Worm (Caenorhabditis elegans) whole organism, L2 larva: ENCODE data around the gene lsm-8.

ENCODE experiments used
- ama-1 ChIP-seq: fragments of 150-350 bp; optimal IDR thresholded peaks from 2 replicates; lab custom pipeline; 2018; ENCODE audit warnings: inconsistent platforms
- egl-27 ChIP-seq: sonication (generic microtip); optimal IDR thresholded peaks from 3 replicates; lab custom pipeline; 2017; ENCODE audit warnings: missing biosample characterization, missing genetic modification reagents, missing genetic modification characterization
- mdl-1 ChIP-seq, 2 experiments: fragments of 150-350 bp in 1 of 2; sonication (generic microtip) in 1 of 2; optimal IDR thresholded peaks; 2 replicates each; lab custom pipeline; 2017; ENCODE audit warnings: missing biosample characterization in 2 of 2, missing genetic modification characterization in 2 of 2
- nhr-237 ChIP-seq: fragments of 150-350 bp; optimal IDR thresholded peaks from 2 replicates; lab custom pipeline; 2014; ENCODE audit warnings: missing biosample characterization, missing genetic modification characterization
- snpc-4 ChIP-seq: fragments of 150-350 bp; optimal IDR thresholded peaks from 2 replicates; lab custom pipeline; 2014; ENCODE audit warnings: missing biosample characterization, missing genetic modification characterization
- ztf-1 ChIP-seq: fragments of 200-800 bp; sonication (Bioruptor generic); conservative IDR thresholded peaks from 2 replicates; pipeline ENCODE4 v1.3.6; 2022; ENCODE audit warnings: missing genetic modification characterization, missing compliant biosample characterization
- ztf-11 ChIP-seq: sonication (generic microtip); optimal IDR thresholded peaks from 2 replicates; lab custom pipeline; 2017; ENCODE audit warnings: missing biosample characterization, missing genetic modification characterization

ce11 chrIV:6299523-6299922, 26.8 kb upstream of the lsm-8 start:
- no peak for TF ChIP-seq mdl-1 (tag; optimal IDR thresholded peaks at IDR 0.05; lab: Kevin White, UChicago)
- no peak for TF ChIP-seq nhr-237 (tag; lab: Kevin White, UChicago)
- TF ChIP-seq egl-27 = no peak
- no peak for TF ChIP-seq ztf-1 (GFP tag; lab: Robert Waterston, UW)
- no peak for TF ChIP-seq ztf-11 (tag; lab: Kevin White, UChicago)
- no peak for TF ChIP-seq snpc-4
- TF ChIP-seq ama-1 (lab: Kevin White, UChicago) = no peak
